Worm (Caenorhabditis elegans): ENCODE measurements around the gene K02E2.11.

The K02E2.11 gene

ce11 chrV:20415415-20415814 lies 32.3 kb downstream of the K02E2.11 start (continued):
- TF ChIP-seq alr-1 (tag; optimal IDR thresholded peaks at IDR 0.05; ENCODE audit: borderline replicate concordance) (no peak), sox-4 (tag; optimal IDR thresholded peaks at IDR 0.05) (no peak), snpc-4 (tag; optimal IDR thresholded peaks at IDR 0.05) (no peak), swsn-7 (tag; optimal IDR thresholded peaks at IDR 0.05) (no peak), blmp-1 (tag; optimal IDR thresholded peaks at IDR 0.05) (peak; percentile 96), zag-1 (tag; optimal IDR thresholded peaks at IDR 0.05) (no peak), unc-30 (tag; optimal IDR thresholded peaks at IDR 0.05) (no peak), ets-5 (GFP tag; IDR thresholded peaks at IDR 0.05) (no peak), skn-1 (tag; optimal IDR thresholded peaks at IDR 0.05) (no peak), egl-27 (tag; optimal IDR thresholded peaks at IDR 0.05) (no peak), C04F5.9 (tag; optimal IDR thresholded peaks at IDR 0.05) (no peak), fkh-4 (tag; optimal IDR thresholded peaks at IDR 0.05; ENCODE audit: borderline replicate concordance) (no peak), ceh-63 (GFP tag; optimal IDR thresholded peaks at IDR 0.05) (no peak), nhr-77 (tag; optimal IDR thresholded peaks at IDR 0.05) (no peak), sptf-1 (tag; optimal IDR thresholded peaks at IDR 0.05) (no peak), nhr-90 (tag; optimal IDR thresholded peaks at IDR 0.05; ENCODE audit: poor library complexity) (no peak), C16A3.4 (tag; optimal IDR thresholded peaks at IDR 0.05) (no peak), ceh-88 (GFP tag; IDR thresholded peaks at IDR 0.05) (no peak), nhr-84 (tag; optimal IDR thresholded peaks at IDR 0.05) (no peak), tlp-1 (tag; optimal IDR thresholded peaks at IDR 0.05) (no peak), efl-1 (optimal IDR thresholded peaks at IDR 0.05) (no peak), efl-1 (GFP tag; optimal IDR thresholded peaks at IDR 0.05 in 1 of 2) (no peak), nhr-28 (tag; optimal IDR thresholded peaks at IDR 0.05) (no peak), elt-2 (tag; optimal IDR thresholded peaks at IDR 0.05) (no peak), nhr-11 (tag; optimal IDR thresholded peaks at IDR 0.05) (no peak), mef-2 (tag; optimal IDR thresholded peaks at IDR 0.05) (no peak), ceh-82 (tag; optimal IDR thresholded peaks at IDR 0.05) (peak in 1 of 3 experiments; percentile 10), pax-3 (tag; optimal IDR thresholded peaks at IDR 0.05) (no peak), unc-86 (tag; optimal IDR thresholded peaks at IDR 0.05) (no peak), zip-4 (GFP tag; optimal IDR thresholded peaks at IDR 0.05) (no peak), ces-1 (GFP tag; optimal IDR thresholded peaks at IDR 0.05) (no peak), vab-15 (tag; optimal IDR thresholded peaks at IDR 0.05) (no peak), ztf-4 (tag; optimal IDR thresholded peaks at IDR 0.05) (no peak), fos-1 (tag; optimal IDR thresholded peaks at IDR 0.05) (no peak), nhr-85 (tag) (peak; percentile 88), nhr-71 (tag; optimal IDR thresholded peaks at IDR 0.05) (peak; percentile 18), lin-35 (GFP tag; optimal IDR thresholded peaks at IDR 0.05) (peak in 1 of 2 experiments; percentile 47), xbp-1 (tag; optimal IDR thresholded peaks at IDR 0.05) (peak; percentile 47), lin-39 (tag; optimal IDR thresholded peaks at IDR 0.05) (no peak), unc-98 (GFP tag; IDR thresholded peaks at IDR 0.05) (no peak), mab-9 (GFP tag; IDR thresholded peaks at IDR 0.05) (no peak), lin-13 (GFP tag; optimal IDR thresholded peaks at IDR 0.05) (no peak), snu-23 (GFP tag; optimal IDR thresholded peaks at IDR 0.05) (peak; percentile 54)

- TF ChIP-seq lir-3 (tag; optimal IDR thresholded peaks at IDR 0.05; ENCODE audit: poor library complexity) (no peak), ces-1 (GFP tag; optimal IDR thresholded peaks at IDR 0.05) (no peak), nhr-85 (tag) (peak; percentile 52), blmp-1 (tag; optimal IDR thresholded peaks at IDR 0.05) (peak; percentile 37), unc-98 (GFP tag; IDR thresholded peaks at IDR 0.05) (no peak)
Observed at ce11 chrV:20416335-20416734, 33.2 kb downstream of the K02E2.11 start.
